Worm (Caenorhabditis elegans) whole organism, L2 larva: Measurements from ENCODE around the gene T10D4.14.

ENCODE experiments used
- ZK546.5 ChIP-seq: sonication (generic microtip); optimal IDR thresholded peaks from 2 replicates; lab custom pipeline; 2017; ENCODE audit warnings: missing biosample characterization, missing genetic modification characterization
- elt-1 ChIP-seq: fragments of 150-350 bp; optimal IDR thresholded peaks from 2 replicates; lab custom pipeline; 2014; ENCODE audit warnings: missing biosample characterization, missing genetic modification characterization
- elt-3 ChIP-seq: sonication (generic microtip); optimal IDR thresholded peaks from 2 replicates; lab custom pipeline; 2017; ENCODE audit warnings: missing biosample characterization, missing genetic modification characterization
- lin-39 ChIP-seq: fragments of 150-350 bp; optimal IDR thresholded peaks from 2 replicates; lab custom pipeline; 2014; ENCODE audit warnings: missing biosample characterization, missing genetic modification reagents, missing genetic modification characterization
- lsy-2 ChIP-seq, 2 experiments: fragments of 150-350 bp in 1 of 2; sonication (generic microtip) in 1 of 2; optimal IDR thresholded peaks; 2 replicates each; lab custom pipeline; 2014 to 2017; ENCODE audit warnings: missing biosample characterization in 2 of 2, missing genetic modification characterization in 2 of 2
- mdl-1 ChIP-seq, 2 experiments: fragments of 150-350 bp in 1 of 2; sonication (generic microtip) in 1 of 2; optimal IDR thresholded peaks; 2 replicates each; lab custom pipeline; 2017; ENCODE audit warnings: missing biosample characterization in 2 of 2, missing genetic modification characterization in 2 of 2
- nhr-12 ChIP-seq: fragments of 150-350 bp; optimal IDR thresholded peaks from 2 replicates; lab custom pipeline; 2014; ENCODE audit warnings: missing biosample characterization, missing genetic modification characterization
- nhr-237 ChIP-seq: fragments of 150-350 bp; optimal IDR thresholded peaks from 2 replicates; lab custom pipeline; 2014; ENCODE audit warnings: missing biosample characterization, missing genetic modification characterization
- unc-62 ChIP-seq: fragments of 150-350 bp; optimal IDR thresholded peaks from 2 replicates; lab custom pipeline; 2014; ENCODE audit warnings: missing biosample characterization, missing genetic modification reagents, missing genetic modification characterization

DNA sequence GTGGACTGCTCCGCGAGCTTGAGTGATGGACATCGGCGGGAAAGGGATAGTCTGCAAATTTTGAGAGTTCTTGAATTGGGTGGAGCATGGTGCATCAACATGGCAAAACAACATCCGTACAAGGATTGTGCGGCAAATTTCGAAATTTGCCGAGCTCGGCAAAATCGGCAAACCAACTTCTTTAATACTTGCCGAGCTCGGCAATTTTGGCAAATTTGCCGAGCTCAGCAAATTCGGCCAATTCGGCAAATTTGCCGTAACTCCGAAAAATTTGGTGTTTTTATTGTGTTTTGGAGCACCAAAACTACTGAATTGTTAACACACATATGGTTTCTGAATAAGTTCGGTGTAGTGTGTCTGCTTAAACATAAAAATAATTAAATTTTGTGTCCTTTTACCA, 18.6 kb upstream of the T10D4.14 start, which contains the start of gene fbxc-55:
- TF ChIP-seq elt-3 (tag; lab: Kevin White, UChicago): no peak
- no peak for TF ChIP-seq elt-1
- TF ChIP-seq nhr-237 (tag; lab: Kevin White, UChicago): no peak
- no peak for TF ChIP-seq lsy-2 (tag; optimal IDR thresholded peaks at IDR 0.05; lab: Kevin White, UChicago)
- no peak for TF ChIP-seq ZK546.5
- TF ChIP-seq nhr-12 (tag; lab: Kevin White, UChicago): no peak
- no peak for TF ChIP-seq mdl-1 (tag; optimal IDR thresholded peaks at IDR 0.05; lab: Kevin White, UChicago)
- no peak for TF ChIP-seq unc-62 (GFP tag; lab: Kevin White, UChicago)
- TF ChIP-seq lin-39 (tag; lab: Kevin White, UChicago): no peak
